Fruit fly (Drosophila melanogaster) S2 (cell line): ENCODE measurements around the gene Tnpo-SR.

Source experiments
- CG8478 ChIP-seq: fragments of >200 bp; optimal IDR thresholded peaks from 2 replicates; lab custom pipeline; 2018
- CTCF ChIP-seq, 2 experiments: fragments of >200 bp; optimal IDR thresholded peaks; 2 replicates each; lab custom pipeline; 2018

The Tnpo-SR gene

DNA sequence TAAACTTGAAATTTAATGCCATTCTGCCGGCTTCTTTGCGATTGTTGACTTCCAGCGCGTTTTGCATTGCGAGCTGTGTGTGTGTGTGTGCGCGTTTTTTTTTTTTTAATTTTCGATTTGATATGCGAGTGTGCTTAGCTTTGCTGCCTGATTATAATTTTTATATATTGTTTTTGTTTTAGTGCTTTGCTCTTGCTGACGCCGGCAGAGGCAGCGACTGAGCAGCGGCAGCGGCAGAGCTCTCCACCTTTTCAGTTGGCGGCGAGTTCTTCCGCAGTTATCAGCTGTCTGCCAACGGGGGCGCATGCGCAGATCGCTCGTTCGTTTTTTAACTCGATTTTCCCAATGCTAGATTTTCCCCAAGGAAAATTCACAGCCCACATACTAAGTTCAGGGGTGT, 24.2 kb upstream of the Tnpo-SR start:
- TF ChIP-seq CTCF (optimal IDR thresholded peaks at IDR 0.05; lab: Kevin White, UChicago): no peak
- TF ChIP-seq CG8478: no peak

DNA sequence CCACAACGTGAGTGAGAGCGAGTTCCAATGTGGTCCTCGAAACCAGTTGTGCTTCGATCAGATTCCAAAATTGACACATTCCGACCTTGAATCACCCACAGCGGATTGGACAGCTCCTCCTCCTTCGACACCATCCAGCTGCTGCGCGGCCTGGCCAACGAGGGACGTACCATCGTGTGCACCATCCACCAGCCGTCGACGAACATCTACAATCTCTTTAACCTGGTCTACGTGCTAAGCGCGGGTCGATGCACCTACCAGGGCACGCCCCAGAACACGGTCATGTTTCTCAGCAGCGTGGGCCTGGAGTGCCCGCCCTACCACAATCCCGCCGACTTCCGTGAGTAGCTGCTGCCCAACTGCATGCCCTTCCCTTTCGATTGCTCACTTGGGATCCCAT, 22.2 kb upstream of the Tnpo-SR start:
- no peak for TF ChIP-seq CG8478
- TF ChIP-seq CTCF (optimal IDR thresholded peaks at IDR 0.05; lab: Kevin White, UChicago): no peak

DNA sequence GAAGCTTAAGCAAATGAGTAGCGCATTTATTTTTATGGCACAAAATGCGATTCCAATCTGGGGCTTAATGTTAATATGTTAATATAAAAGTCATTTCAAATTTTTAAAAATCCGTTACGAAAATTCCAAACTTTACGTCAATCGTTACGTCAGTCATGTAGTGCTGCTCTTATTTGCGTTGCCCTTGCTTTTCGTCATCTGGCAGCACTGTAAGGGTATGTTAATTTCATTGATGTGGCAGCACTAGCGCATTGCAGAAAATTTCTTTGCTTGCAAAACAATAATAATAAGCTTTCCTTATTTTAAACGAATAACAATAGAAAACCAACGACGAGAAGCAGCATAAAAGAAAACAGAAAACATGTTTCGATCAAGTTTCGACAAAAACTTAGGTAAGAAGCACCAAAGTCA, 19.9 kb upstream of the Tnpo-SR start, which contains the start of gene Hrs:
Hrs (plus strand) TSS at position 167 of the 411 bp plus-strand sequence.
- TF ChIP-seq CG8478 (no peak), CTCF (optimal IDR thresholded peaks at IDR 0.05; lab: Kevin White, UChicago) (peak; percentile 25 to 54)

DNA sequence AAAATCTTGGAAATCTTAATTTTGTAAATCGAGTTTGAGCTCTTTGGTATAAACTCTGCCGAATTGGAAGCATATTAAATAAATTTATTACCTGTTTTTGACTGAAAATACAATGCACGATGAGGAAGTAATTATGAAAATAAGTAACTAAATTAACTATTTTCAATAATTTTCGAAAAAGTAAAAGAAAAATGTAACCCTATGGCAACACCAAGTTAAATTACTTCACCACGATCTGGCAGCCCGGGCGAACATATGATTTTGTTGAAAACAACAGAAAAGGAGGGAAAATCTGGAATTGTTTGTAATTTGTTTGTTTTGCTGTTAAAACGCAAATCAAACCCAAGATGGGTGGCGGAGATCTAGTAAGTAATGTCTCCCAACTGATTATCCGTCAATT, 14.9 kb upstream of the Tnpo-SR start, which contains the start of the genes CG9961 and Cwc25:
CG9961 (minus strand) TSS at position 83 of the 400 bp plus-strand sequence.
Cwc25 (plus strand) TSS at position 247 of the 400 bp plus-strand sequence.
- TF ChIP-seq CG8478: no peak
- TF ChIP-seq CTCF (optimal IDR thresholded peaks at IDR 0.05; lab: Kevin White, UChicago): no peak

DNA sequence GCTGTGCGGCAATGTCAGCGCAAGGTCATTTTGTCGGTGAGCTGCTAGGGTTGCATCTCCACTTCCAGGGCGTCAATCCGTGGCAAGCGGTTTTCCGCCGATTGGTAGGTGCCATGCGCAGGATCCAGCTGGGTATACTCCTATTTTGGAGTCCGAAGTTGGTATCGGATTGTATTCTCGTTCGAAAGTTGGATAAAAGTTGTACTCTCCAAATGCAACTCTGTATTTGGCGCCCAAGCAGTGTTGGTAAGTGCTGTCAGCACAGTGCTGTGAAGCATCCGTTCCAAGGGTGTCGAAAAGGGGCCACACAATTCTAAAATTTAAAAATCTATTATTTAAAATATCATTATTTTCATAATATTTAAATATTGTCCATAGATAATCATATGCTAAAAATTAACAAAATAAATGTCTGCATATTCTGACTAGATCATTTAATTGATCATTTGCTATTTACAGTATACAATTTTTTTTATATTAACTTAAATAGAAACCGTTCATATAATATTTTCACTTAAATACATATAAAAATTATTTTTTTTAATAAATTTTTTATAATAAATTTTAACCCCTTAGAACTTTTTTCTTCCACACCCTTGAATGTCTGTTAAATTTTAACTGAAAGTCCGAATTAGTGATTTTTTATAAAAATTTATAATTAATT, 11.1 kb upstream of the Tnpo-SR start:
- no peak for TF ChIP-seq CG8478
- no peak for TF ChIP-seq CTCF (optimal IDR thresholded peaks at IDR 0.05; lab: Kevin White, UChicago)

DNA sequence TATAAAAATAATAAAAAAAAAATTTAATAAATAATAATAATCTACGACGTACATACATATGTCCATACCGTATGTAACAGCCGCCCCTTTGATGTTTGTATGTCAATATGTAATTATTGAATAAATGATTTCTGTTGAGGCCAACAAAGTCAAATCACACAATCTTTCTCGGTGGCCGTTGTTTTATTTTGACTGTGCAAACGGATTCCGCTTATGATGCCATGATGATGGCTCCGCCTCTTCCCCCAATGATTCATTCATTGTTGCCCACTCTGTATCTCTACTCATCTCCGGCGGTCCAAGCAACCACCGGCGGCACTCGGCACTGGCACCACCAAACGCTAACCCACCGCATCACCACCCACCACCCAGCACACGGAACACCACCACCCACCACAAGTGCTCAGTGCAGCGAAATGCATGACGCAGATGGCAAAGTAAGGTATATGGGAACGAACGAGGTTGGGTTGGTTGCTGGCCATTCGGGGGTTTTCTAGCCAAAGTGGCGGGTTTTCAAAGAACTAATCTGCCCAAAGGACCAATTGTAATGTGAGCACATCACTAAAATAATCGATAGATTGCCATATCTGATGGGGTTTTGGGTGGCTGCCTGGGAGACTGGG, 10.5 kb upstream of the Tnpo-SR start:
- TF ChIP-seq CTCF (optimal IDR thresholded peaks at IDR 0.05; lab: Kevin White, UChicago) (no peak), CG8478 (no peak)

DNA sequence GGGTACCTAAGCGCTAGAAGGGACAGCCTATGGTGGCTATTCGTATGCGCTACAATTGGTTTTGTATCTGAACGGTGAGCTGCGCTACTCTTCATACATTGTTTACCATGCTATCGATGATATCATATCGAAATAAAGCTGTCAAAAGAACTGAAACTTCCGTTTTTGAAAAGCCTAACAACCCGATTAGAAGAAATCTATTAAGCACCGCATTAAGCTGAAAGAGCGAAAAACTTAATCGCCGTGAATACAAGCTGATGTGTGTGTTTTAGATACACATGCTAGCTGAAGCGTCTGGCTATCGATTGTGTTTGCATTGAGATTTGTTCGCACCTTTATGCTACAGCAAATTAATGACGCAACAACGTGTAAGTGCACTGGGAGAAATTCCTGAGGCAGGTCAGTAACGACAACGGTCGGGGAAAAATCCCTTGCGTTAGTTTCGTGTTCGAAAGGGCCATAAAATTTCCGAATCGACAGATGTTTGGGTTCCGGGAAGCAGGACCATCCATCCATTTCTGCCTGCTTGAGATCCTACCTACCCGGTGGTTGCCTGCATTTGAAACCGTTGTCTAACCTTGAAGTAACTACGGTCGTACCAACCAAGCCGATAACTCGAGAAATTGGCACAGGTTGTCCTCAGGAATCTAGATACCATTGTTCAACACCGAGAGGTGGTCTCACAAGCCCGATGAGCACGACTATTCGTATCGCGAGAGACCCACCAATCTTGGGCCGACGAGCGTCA, 9.2 kb upstream of the Tnpo-SR start:
- TF ChIP-seq CTCF (optimal IDR thresholded peaks at IDR 0.05; lab: Kevin White, UChicago) (no peak), CG8478 (no peak)

DNA sequence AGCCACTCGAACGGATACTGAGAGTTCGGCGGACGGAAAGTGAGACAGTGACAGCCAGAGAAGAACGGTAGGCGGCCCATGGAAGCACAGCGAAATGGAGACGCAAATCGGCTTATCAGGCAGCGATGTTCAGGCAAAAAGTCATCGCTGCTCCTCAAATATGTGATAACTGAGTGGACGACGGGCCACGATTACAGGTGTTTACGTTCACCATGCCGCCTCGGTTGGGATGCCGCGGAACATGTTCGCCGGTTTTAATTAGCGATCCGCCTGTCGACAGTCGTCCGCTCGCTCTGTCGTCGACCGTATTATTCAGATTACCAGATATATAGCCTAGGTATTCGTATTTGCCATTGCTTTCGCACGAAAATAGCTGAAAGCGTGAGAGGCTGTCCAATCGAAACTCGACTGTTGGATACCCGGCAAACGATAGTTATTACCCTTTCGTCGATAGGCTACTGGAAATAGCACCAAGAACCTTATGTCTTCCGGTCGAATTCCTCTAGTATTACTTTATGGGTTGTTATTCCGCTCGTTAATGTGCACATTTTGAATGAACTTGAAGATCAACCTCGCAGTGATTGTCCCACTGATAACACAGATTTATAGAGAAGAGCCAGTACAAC, 8.5 kb upstream of the Tnpo-SR start:
- TF ChIP-seq CTCF (optimal IDR thresholded peaks at IDR 0.05; lab: Kevin White, UChicago) (no peak), CG8478 (no peak)

DNA sequence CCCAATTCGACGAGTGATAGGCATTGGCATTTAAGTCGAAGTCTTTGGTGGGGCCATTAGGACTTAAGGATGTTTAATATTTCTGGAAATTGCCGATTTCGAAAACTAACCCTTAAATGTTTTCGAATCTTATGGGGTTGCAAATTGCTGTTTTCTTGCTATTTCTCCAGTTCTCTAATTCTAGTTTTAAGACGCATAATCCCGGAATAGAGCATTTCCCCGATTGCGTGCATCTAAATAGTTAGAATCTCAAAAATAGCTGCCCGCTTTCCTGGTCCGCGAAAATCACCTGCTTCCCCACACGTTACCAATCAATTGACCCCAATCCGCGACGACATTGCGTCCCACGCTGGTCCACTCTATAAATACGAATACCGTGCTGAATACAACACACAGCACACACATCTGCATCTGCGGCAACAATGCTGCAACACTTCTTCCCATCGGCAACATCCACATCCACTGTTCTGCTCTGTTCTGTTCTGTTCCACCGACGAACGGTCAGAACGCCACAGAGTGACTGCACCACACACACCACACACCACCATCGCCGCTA, 7.7 kb upstream of the Tnpo-SR start, which contains the start of gene Bacc:
Bacc (plus strand) TSS at position 542 of the 556 bp plus-strand sequence.
- no peak for TF ChIP-seq CG8478
- TF ChIP-seq CTCF (optimal IDR thresholded peaks at IDR 0.05; lab: Kevin White, UChicago): no peak

DNA sequence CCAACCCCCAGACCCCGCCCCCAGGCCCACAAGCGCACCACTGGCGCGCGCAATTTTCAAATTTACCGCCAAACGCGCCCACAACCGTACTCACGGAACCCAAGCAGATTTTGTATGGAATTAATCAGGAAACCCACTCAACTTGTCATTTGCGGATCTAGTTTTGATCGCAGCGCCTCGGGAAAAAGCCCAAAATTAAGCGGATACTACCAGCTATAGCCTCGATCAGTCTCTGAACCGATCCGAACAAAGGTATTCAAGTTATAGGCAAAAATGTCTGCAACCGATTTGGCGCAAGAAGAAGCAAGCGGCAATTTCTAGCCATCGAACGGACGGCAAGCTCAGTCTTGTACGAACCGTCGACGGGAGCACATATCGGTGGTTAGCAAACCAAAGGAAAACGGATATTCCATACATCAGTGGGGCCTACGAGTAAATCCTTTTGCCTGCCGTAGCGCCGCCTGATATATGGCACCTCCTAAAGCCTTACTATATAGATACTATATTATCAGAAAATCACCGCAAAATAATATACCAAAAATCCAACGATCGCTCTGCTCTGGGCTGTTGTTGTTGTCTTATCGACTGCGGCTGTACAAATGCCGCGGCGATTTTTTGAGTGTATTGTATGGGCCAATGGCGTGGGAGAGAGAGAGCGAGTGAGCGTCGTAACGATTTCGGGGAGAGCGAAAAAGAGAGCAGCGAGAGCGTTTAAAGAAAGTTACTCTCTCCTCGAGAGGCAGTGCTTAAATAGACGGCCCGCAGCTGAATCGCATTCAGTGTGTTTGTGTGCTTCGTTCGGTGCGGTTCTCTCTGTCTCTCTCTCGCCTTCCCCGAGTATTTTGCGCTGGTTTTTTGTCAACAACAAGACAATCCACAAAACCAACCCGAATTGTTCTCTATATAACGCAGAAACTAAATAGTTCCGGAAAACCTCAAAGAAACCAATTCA, 7.0 kb upstream of the Tnpo-SR start, which contains the start of gene Pgk:
Pgk (minus strand) TSS at position 609 of the 952 bp plus-strand sequence.
- TF ChIP-seq CTCF (optimal IDR thresholded peaks at IDR 0.05; lab: Kevin White, UChicago) (no peak), CG8478 (no peak)

DNA sequence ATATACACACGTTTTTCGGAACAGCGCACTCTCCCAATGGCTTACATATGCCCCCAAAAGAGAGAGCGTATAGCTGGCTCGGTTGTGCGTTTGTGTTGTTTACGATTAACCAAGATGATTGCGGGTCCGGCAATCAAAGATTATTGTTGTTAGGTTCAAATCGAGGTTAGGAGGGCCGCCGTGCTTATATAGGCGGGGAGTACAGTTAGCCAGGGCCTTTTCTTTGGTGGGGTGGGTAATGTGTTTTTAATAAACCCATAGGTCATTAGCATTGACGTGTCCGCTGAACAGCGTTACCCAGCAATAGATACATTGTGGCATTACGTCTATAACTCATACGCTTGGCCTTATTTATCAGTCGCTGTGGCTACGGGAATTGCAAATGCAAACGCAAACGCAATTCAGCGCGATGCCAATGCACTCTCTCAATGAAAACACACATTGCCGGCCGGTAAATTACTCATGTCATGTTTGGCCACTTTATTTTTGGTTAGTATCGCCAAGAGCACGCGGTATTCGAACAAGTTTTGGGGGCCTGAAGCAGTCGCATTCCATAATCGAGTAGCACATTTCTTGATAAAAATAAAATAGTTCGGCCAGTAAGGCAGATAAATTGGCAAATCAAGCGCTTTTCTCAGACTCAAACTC, 5.8 kb upstream of the Tnpo-SR start:
- TF ChIP-seq CG8478 (no peak), CTCF (optimal IDR thresholded peaks at IDR 0.05; lab: Kevin White, UChicago) (no peak)

DNA sequence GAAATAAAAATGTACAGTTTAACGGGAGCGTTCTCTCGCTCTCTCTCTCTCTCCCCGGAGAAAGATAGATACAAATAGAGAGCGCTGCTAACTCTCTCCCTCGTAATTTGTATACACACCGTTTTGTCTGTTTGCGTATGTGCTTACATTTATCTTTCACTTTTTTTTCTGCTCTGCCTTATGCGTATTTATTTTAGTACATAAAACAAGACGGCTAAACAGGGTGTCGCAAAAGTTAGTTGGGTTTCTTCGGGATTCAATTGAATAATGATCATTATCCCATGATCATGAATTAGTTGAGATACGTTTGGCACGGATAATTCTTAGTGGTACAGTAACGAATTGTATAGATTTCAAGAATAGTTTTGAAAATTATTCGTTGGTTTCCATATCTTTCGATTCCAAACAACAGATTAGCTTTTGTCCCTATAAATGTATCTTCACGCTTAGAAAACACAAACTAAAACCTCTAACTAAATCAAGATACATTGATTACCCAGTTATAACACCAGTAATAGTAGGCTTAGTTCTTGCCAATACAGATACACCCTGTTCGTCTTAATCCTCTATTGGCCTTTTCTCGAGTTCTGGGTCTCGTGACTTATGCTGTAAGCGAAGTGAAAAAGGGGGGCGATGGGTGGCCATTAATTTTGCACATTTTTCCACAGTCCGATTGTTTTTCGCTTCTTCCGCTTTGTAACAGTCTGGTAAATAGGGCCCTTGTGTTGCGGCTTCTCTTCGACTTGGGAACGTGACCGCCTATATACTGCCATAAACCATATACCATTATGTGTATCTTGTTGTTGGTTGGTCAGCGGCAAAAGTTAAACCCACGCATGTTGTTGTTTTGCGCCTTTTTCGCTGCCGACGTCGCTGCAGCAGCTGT, 5.0 kb upstream of the Tnpo-SR start:
- no peak for TF ChIP-seq CG8478
- TF ChIP-seq CTCF (optimal IDR thresholded peaks at IDR 0.05; lab: Kevin White, UChicago): no peak
